Worm (Caenorhabditis elegans): ENCODE data around the gene lron-15.

Gene lron-15

ce11 chrII:6563238-6563637, 18.5 kb upstream of the lron-15 start:
- TF ChIP-seq nhr-111 (GFP tag; optimal IDR thresholded peaks at IDR 0.05) (no peak), set-16 (GFP tag; IDR thresholded peaks at IDR 0.05) (no peak), hif-1 (tag; optimal IDR thresholded peaks at IDR 0.05) (peak in 1 of 2 experiments; percentile 7), F26F4.8 (GFP tag; conservative IDR thresholded peaks at IDR 0.05) (no peak), lim-7 (GFP tag; IDR thresholded peaks at IDR 0.05) (no peak), pha-4 (GFP tag; IDR thresholded peaks at IDR 0.05) (no peak), pha-4 (tag; optimal IDR thresholded peaks at IDR 0.05) (no peak), mdl-1 (tag; optimal IDR thresholded peaks at IDR 0.05) (peak in 1 of 2 experiments; percentile 27), daf-12 (tag; optimal IDR thresholded peaks at IDR 0.05) (no peak), ceh-82 (tag; optimal IDR thresholded peaks at IDR 0.05) (no peak), aly-2 (tag; optimal IDR thresholded peaks at IDR 0.05) (no peak), ceh-62 (tag; optimal IDR thresholded peaks at IDR 0.05) (no peak), nhr-102 (tag; optimal IDR thresholded peaks at IDR 0.05) (no peak), T20F7.1 (GFP tag; optimal IDR thresholded peaks at IDR 0.05) (no peak), snpc-1.2 (GFP tag; IDR thresholded peaks at IDR 0.05) (no peak), mes-2 (tag; optimal IDR thresholded peaks at IDR 0.05; ENCODE audit: poor library complexity, severe bottlenecking) (peak; percentile 31), madf-9 (GFP tag; conservative IDR thresholded peaks at IDR 0.05) (no peak), tag-97 (GFP tag; IDR thresholded peaks at IDR 0.05) (no peak), fkh-10 (GFP tag; optimal IDR thresholded peaks at IDR 0.05) (no peak), lin-39 (tag; optimal IDR thresholded peaks at IDR 0.05) (no peak), lin-29 (GFP tag; IDR thresholded peaks at IDR 0.05) (no peak), nhr-6 (tag; optimal IDR thresholded peaks at IDR 0.05) (no peak), nhr-28 (tag; optimal IDR thresholded peaks at IDR 0.05) (no peak), nhr-10 (tag; optimal IDR thresholded peaks at IDR 0.05) (no peak), nhr-25 (tag; optimal IDR thresholded peaks at IDR 0.05; ENCODE audit: borderline replicate concordance, insufficient read depth) (no peak), daf-16 (GFP tag; optimal IDR thresholded peaks at IDR 0.05) (no peak), daf-16 (tag; optimal IDR thresholded peaks at IDR 0.05) (peak; percentile 22), Y105C5A.15 (GFP tag; IDR thresholded peaks at IDR 0.05) (no peak), mep-1 (tag; optimal IDR thresholded peaks at IDR 0.05) (peak; percentile 53), ama-1 (optimal IDR thresholded peaks at IDR 0.05) (no peak), nhr-237 (tag; optimal IDR thresholded peaks at IDR 0.05) (no peak), F10B5.3 (tag; optimal IDR thresholded peaks at IDR 0.05) (no peak), ztf-11 (tag; optimal IDR thresholded peaks at IDR 0.05) (no peak), saeg-2 (GFP tag; IDR thresholded peaks at IDR 0.05) (no peak), php-3 (GFP tag; IDR thresholded peaks at IDR 0.05) (no peak), sdz-12 (GFP tag; optimal IDR thresholded peaks at IDR 0.05) (no peak), Y48G9A.11 (GFP tag; IDR thresholded peaks at IDR 0.05) (no peak), zag-1 (tag; optimal IDR thresholded peaks at IDR 0.05) (no peak), lin-13 (GFP tag; optimal IDR thresholded peaks at IDR 0.05) (no peak), spr-3 (GFP tag; optimal IDR thresholded peaks at IDR 0.05) (no peak), mxl-2 (GFP tag; conservative IDR thresholded peaks at IDR 0.05) (no peak), hmg-1.1 (GFP tag; IDR thresholded peaks at IDR 0.05) (peak; percentile 78), nhr-11 (tag; optimal IDR thresholded peaks at IDR 0.05) (no peak), Y5F2A.4 (GFP tag; optimal IDR thresholded peaks at IDR 0.05) (no peak), daf-19 (GFP tag; conservative IDR thresholded peaks at IDR 0.05) (no peak), fos-1 (tag; optimal IDR thresholded peaks at IDR 0.05) (no peak), dmd-6 (GFP tag; IDR thresholded peaks at IDR 0.05) (no peak), pqm-1 (tag; optimal IDR thresholded peaks at IDR 0.05) (no peak), T26A8.4 (GFP tag; IDR thresholded peaks at IDR 0.05) (peak; percentile 35; the same call in 1 of the 2 replicates), D1046.2 (GFP tag; IDR thresholded peaks at IDR 0.05) (no peak), lir-3 (tag; optimal IDR thresholded peaks at IDR 0.05) (no peak), unc-130 (GFP tag; optimal IDR thresholded peaks at IDR 0.05) (no peak), zfp-2 (tag; optimal IDR thresholded peaks at IDR 0.05) (no peak), nhr-77 (tag; optimal IDR thresholded peaks at IDR 0.05) (no peak)
